Worm (Caenorhabditis elegans): Measurements from ENCODE around the gene D1086.1.

The D1086.1 gene

ce11 chrV:14094546-14094945 is 4.1 kb upstream of the D1086.1 start:
- TF ChIP-seq sma-9 (GFP tag; optimal IDR thresholded peaks at IDR 0.05) (no peak), sma-9 (tag; optimal IDR thresholded peaks at IDR 0.05) (no peak), lin-13 (GFP tag; optimal IDR thresholded peaks at IDR 0.05) (no peak), nhr-12 (tag; optimal IDR thresholded peaks at IDR 0.05) (no peak), F13H6.1 (tag; optimal IDR thresholded peaks at IDR 0.05) (no peak), nhr-6 (tag; optimal IDR thresholded peaks at IDR 0.05) (no peak), unc-55 (GFP tag; optimal IDR thresholded peaks at IDR 0.05) (no peak), unc-62 (GFP tag; optimal IDR thresholded peaks at IDR 0.05) (no peak), nhr-10 (tag; optimal IDR thresholded peaks at IDR 0.05) (no peak), ZK546.5 (tag; optimal IDR thresholded peaks at IDR 0.05) (no peak), sma-3 (GFP tag; optimal IDR thresholded peaks at IDR 0.05) (no peak), skn-1 (tag; optimal IDR thresholded peaks at IDR 0.05) (no peak), unc-39 (tag; optimal IDR thresholded peaks at IDR 0.05) (no peak)

ce11 chrV:14094953-14095352 is 3.7 kb upstream of the D1086.1 start:
- TF ChIP-seq mdl-1 (tag; optimal IDR thresholded peaks at IDR 0.05) (peak in 1 of 2 experiments; percentile 3), sma-9 (GFP tag; optimal IDR thresholded peaks at IDR 0.05) (peak; percentile 84), sma-9 (tag; optimal IDR thresholded peaks at IDR 0.05) (no peak), mab-5 (tag; optimal IDR thresholded peaks at IDR 0.05) (peak; percentile 24), nhr-129 (tag; optimal IDR thresholded peaks at IDR 0.05) (no peak), zag-1 (tag; optimal IDR thresholded peaks at IDR 0.05) (no peak), nhr-25 (tag; optimal IDR thresholded peaks at IDR 0.05) (peak; percentile 65), fos-1 (tag; optimal IDR thresholded peaks at IDR 0.05) (peak; percentile 26), sma-3 (GFP tag; optimal IDR thresholded peaks at IDR 0.05) (peak; percentile 57), nhr-21 (tag; optimal IDR thresholded peaks at IDR 0.05) (peak; percentile 72), lin-13 (GFP tag; optimal IDR thresholded peaks at IDR 0.05) (no peak), unc-62 (GFP tag; optimal IDR thresholded peaks at IDR 0.05) (no peak)

- no peak for TF ChIP-seq skn-1 (tag; optimal IDR thresholded peaks at IDR 0.05)
- no peak for TF ChIP-seq sem-4 (tag; optimal IDR thresholded peaks at IDR 0.05)
- TF ChIP-seq sma-3 (GFP tag; optimal IDR thresholded peaks at IDR 0.05), result no peak
- TF ChIP-seq lin-13 (GFP tag; optimal IDR thresholded peaks at IDR 0.05), result no peak
- no peak for TF ChIP-seq ZK546.5 (tag; optimal IDR thresholded peaks at IDR 0.05)
- TF ChIP-seq nhr-23 (tag; optimal IDR thresholded peaks at IDR 0.05), result no peak
- no peak for TF ChIP-seq nhr-11 (tag; optimal IDR thresholded peaks at IDR 0.05)
- no peak for TF ChIP-seq elt-1 (tag; optimal IDR thresholded peaks at IDR 0.05)
- no peak for TF ChIP-seq nhr-77 (tag; optimal IDR thresholded peaks at IDR 0.05)
- TF ChIP-seq sma-9 (GFP tag; optimal IDR thresholded peaks at IDR 0.05), result no peak
- TF ChIP-seq sma-9 (tag; optimal IDR thresholded peaks at IDR 0.05), result no peak
- no peak for TF ChIP-seq nhr-237 (tag; optimal IDR thresholded peaks at IDR 0.05)
- TF ChIP-seq ama-1 (optimal IDR thresholded peaks at IDR 0.05), result no peak
- TF ChIP-seq elt-3 (tag; optimal IDR thresholded peaks at IDR 0.05), result no peak
- TF ChIP-seq C34F6.9 (tag; optimal IDR thresholded peaks at IDR 0.05), result no peak
- TF ChIP-seq nhr-21 (tag; optimal IDR thresholded peaks at IDR 0.05), result no peak
- TF ChIP-seq unc-62 (GFP tag; optimal IDR thresholded peaks at IDR 0.05), result no peak
- TF ChIP-seq mdl-1 (tag; optimal IDR thresholded peaks at IDR 0.05), result no peak
Measured at ce11 chrV:14097358-14097757, 1.3 kb upstream of the D1086.1 start.

- TF ChIP-seq nhr-21 (tag; optimal IDR thresholded peaks at IDR 0.05) (no peak), ama-1 (optimal IDR thresholded peaks at IDR 0.05) (no peak), lsy-2 (tag; optimal IDR thresholded peaks at IDR 0.05) (no peak), sma-3 (GFP tag; optimal IDR thresholded peaks at IDR 0.05) (no peak), egl-27 (tag; optimal IDR thresholded peaks at IDR 0.05) (no peak), C34F6.9 (tag; optimal IDR thresholded peaks at IDR 0.05) (no peak), ceh-16 (tag; optimal IDR thresholded peaks at IDR 0.05) (no peak), nhr-77 (tag; optimal IDR thresholded peaks at IDR 0.05) (no peak), nhr-237 (tag; optimal IDR thresholded peaks at IDR 0.05) (no peak), mbf-1 (tag; optimal IDR thresholded peaks at IDR 0.05) (no peak), Y55F3AM.14 (GFP tag; optimal IDR thresholded peaks at IDR 0.05) (no peak), nhr-10 (tag; optimal IDR thresholded peaks at IDR 0.05) (no peak), crh-2 (tag; optimal IDR thresholded peaks at IDR 0.05) (no peak), ZK546.5 (tag; optimal IDR thresholded peaks at IDR 0.05) (no peak), skn-1 (tag; optimal IDR thresholded peaks at IDR 0.05) (no peak), nhr-25 (tag; optimal IDR thresholded peaks at IDR 0.05) (no peak), blmp-1 (tag; optimal IDR thresholded peaks at IDR 0.05; ENCODE audit: insufficient read depth) (no peak)
Measured at ce11 chrV:14100886-14101285, 2.2 kb downstream of the D1086.1 start, which contains the start of gene D1086.12. Gene D1086.12, plus strand, starts transcription at chrV:14101186.
